Fruit fly (Drosophila melanogaster): Measurements from ENCODE around the gene hng3.

Gene hng3

DNA sequence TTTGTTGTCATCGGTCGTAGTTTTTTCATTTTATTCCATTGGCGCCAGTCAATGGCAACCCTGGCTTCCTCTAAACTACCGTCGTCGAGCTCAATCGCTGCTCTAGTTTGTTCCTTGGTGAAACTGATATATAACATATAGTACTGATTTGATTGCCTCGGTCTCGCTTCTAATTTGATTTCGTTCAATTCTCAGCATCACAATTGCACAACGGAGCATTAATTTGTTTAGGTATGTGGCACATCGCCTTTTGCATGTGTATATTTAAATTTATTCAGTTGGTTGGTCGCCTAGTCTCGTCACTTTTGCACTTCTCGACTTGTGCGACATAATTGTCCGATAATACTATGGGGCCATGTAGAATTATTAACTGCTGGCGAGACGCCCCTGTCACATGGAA is 12.4 kb upstream of the hng3 start:
- TF ChIP-seq CG8765 (GFP tag; IDR thresholded peaks at IDR 0.05) (no peak), Hsf (GFP tag; optimal IDR thresholded peaks at IDR 0.05) (no peak), CG14014 (GFP tag; IDR thresholded peaks at IDR 0.05) (no peak), Doc3 (GFP tag; IDR thresholded peaks at IDR 0.05; ENCODE audit: partially characterized antibody) (no peak), Poxn (GFP tag; IDR thresholded peaks at IDR 0.05) (no peak), Camta (GFP tag; optimal IDR thresholded peaks at IDR 0.05) (no peak), Pdp1 (GFP tag; optimal IDR thresholded peaks at IDR 0.05) (peak in 1 of 2 experiments; percentile 52), gce (GFP tag; IDR thresholded peaks at IDR 0.05) (no peak), CkIIα-i1 (GFP tag; IDR thresholded peaks at IDR 0.05) (no peak), dysf (GFP tag; IDR thresholded peaks at IDR 0.05) (no peak), ssp (GFP tag; IDR thresholded peaks at IDR 0.05) (no peak), Trl (optimal IDR thresholded peaks at IDR 0.05) (no peak), Trl (GFP tag; optimal IDR thresholded peaks at IDR 0.05) (no peak), CG17912 (GFP tag; optimal IDR thresholded peaks at IDR 0.05) (no peak), Fer1 (GFP tag; optimal IDR thresholded peaks at IDR 0.05) (no peak), Med (GFP tag) (peak; percentile 51), run (tag; optimal IDR thresholded peaks at IDR 0.05) (no peak), Optix (GFP tag; IDR thresholded peaks at IDR 0.05) (no peak), sens (GFP tag) (peak; percentile 34), CHES-1-like (GFP tag; optimal IDR thresholded peaks at IDR 0.05) (no peak), CG6175 (GFP tag; IDR thresholded peaks at IDR 0.05) (no peak), ro (GFP tag; IDR thresholded peaks at IDR 0.05) (no peak), CG12942 (GFP tag; optimal IDR thresholded peaks at IDR 0.05) (no peak)

DNA sequence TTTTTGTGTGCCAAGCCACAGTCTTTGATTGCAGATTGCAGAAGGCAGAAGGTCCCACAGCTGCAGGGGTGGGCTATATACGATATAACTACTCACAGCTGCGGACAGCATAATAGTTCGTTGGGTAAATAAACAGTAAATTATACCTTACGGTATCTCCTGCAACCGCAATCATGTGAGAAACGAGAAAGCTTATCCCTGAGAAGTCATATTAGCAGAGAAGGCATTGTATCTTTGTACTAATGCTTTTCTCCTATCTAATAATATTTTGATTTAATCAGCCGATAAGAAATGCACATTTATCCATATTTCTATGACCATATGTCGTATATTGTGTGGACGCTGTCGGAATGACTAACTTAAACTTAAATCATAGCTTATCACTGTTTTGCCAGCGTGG is 11.6 kb upstream of the hng3 start:
- TF ChIP-seq CG6689 (GFP tag; IDR thresholded peaks at IDR 0.05), result no peak
- no peak for TF ChIP-seq pb (GFP tag; optimal IDR thresholded peaks at IDR 0.05)
- TF ChIP-seq Ets97D (GFP tag; optimal IDR thresholded peaks at IDR 0.05), result no peak
- TF ChIP-seq CG12236 (GFP tag; optimal IDR thresholded peaks at IDR 0.05), result no peak
- TF ChIP-seq tin (GFP tag; optimal IDR thresholded peaks at IDR 0.05), result no peak
- 0 out of 2 replicates have a peak, but pooled peaks have one; percentile 9 for TF ChIP-seq Drgx (GFP tag; IDR thresholded peaks at IDR 0.05)
- TF ChIP-seq hb (GFP tag; IDR thresholded peaks at IDR 0.05; ENCODE audit: partially characterized antibody), result 0 out of 3 replicates have a peak, but pooled peaks have one; percentile 55
- TF ChIP-seq Med (GFP tag), result peak; percentile 42
- peak; percentile 56 for TF ChIP-seq sens (GFP tag)
- no peak for TF ChIP-seq wek (GFP tag; optimal IDR thresholded peaks at IDR 0.05)
- TF ChIP-seq nau (GFP tag; optimal IDR thresholded peaks at IDR 0.05), result no peak

DNA sequence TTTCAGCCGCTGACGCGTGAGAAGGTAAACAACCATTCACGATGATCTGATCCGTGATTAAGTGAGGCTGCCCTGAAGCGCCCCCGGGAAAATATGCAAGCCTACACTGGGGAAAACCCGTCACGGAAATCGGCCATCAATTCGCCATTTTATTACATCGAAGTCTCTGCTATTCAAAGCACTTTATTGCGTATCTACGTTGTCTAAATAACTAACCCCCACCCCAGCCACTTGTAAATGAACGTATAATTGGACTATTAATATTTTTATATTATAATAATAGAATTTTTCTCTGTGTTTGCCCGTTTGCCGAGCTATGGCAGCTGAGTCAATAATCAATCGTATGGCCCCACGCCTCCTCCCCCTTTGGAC is 11.0 kb upstream of the hng3 start:
- TF ChIP-seq CG10979 (tag; optimal IDR thresholded peaks at IDR 0.05), result no peak
- peak; percentile 18; the same call in 1 of the 2 replicates for TF ChIP-seq sob (GFP tag; IDR thresholded peaks at IDR 0.05)
- TF ChIP-seq zf30C (GFP tag; optimal IDR thresholded peaks at IDR 0.05), result peak; percentile 11
- no peak for TF ChIP-seq Asciz (GFP tag; optimal IDR thresholded peaks at IDR 0.05)
- TF ChIP-seq Oli (tag; optimal IDR thresholded peaks at IDR 0.05), result no peak
- no peak for TF ChIP-seq Hsf (GFP tag; optimal IDR thresholded peaks at IDR 0.05)
- peak; percentile 29 for TF ChIP-seq dmrt11E (tag; optimal IDR thresholded peaks at IDR 0.05)
- TF ChIP-seq NFAT (GFP tag; IDR thresholded peaks at IDR 0.05), result no peak
- TF ChIP-seq gem (tag; optimal IDR thresholded peaks at IDR 0.05), result peak; percentile 34
- TF ChIP-seq Hey (tag; optimal IDR thresholded peaks at IDR 0.05), result no peak
- peak; percentile 23 for TF ChIP-seq Ets65A (GFP tag)
- TF ChIP-seq nerfin-2 (GFP tag; IDR thresholded peaks at IDR 0.05; ENCODE audit: partially characterized antibody), result no peak
- TF ChIP-seq prd (optimal IDR thresholded peaks at IDR 0.05), result no peak
- no peak for TF ChIP-seq prd (GFP tag; IDR thresholded peaks at IDR 0.05)
- no peak for TF ChIP-seq CG5953 (GFP tag; IDR thresholded peaks at IDR 0.05)
- TF ChIP-seq CG17359 (tag; optimal IDR thresholded peaks at IDR 0.05), result no peak
- TF ChIP-seq her (GFP tag; optimal IDR thresholded peaks at IDR 0.05), result no peak
- no peak for TF ChIP-seq CG14050 (GFP tag; IDR thresholded peaks at IDR 0.05)
- no peak for TF ChIP-seq nerfin-1 (tag; optimal IDR thresholded peaks at IDR 0.05)
- TF ChIP-seq Drgx (GFP tag; IDR thresholded peaks at IDR 0.05), result peak; percentile 51; the same call in 1 of the 2 replicates
- 0 out of 2 replicates have a peak, but pooled peaks have one; percentile 7 for TF ChIP-seq CG1024 (GFP tag; IDR thresholded peaks at IDR 0.05)
- 0 out of 3 replicates have a peak, but pooled peaks have one; percentile 8 for TF ChIP-seq row (GFP tag; IDR thresholded peaks at IDR 0.05)

Measured in whole organism, embryonic.